Fruit fly (Drosophila melanogaster) whole organism, embryonic: Measurements from ENCODE around the gene Sems.

ENCODE experiments used
- ATbp ChIP-seq: fragments of 200-800 bp; sonication (Bioruptor generic); optimal IDR thresholded peaks from 2 replicates; lab custom pipeline; 2017; ENCODE audit warnings: missing biosample characterization, mild to moderate bottlenecking, missing genetic modification characterization, missing genetic modification reagents
- Awh ChIP-seq: fragments of 200-800 bp; sonication (Bioruptor generic); IDR thresholded peaks from 2 replicates; pipeline ENCODE4, ENCODE4 v1.3.6; 2022; ENCODE audit warnings: missing biosample characterization, missing genetic modification characterization
- Blimp-1 ChIP-seq: fragments of 200-800 bp; sonication (Bioruptor generic); optimal IDR thresholded peaks from 3 replicates; lab custom pipeline; 2018; ENCODE audit warnings: missing biosample characterization, missing genetic modification characterization, mild to moderate bottlenecking, moderate library complexity, missing genetic modification reagents
- Bteb2 ChIP-seq: fragments of 200-800 bp; sonication (Bioruptor generic); optimal IDR thresholded peaks from 2 replicates; lab custom pipeline; 2016; ENCODE audit warnings: missing biosample characterization, missing genetic modification characterization
- CG11696 ChIP-seq: fragments of 200-800 bp; sonication (Bioruptor generic); IDR thresholded peaks from 2 replicates; pipeline ENCODE4 v1.3.6; 2022; ENCODE audit warnings: missing biosample characterization, missing genetic modification characterization
- CG18262 ChIP-seq: fragments of 200-800 bp; optimal IDR thresholded peaks from 3 replicates; lab custom pipeline; 2019; ENCODE audit warnings: missing biosample characterization, mild to moderate bottlenecking, missing genetic modification characterization, moderate library complexity
- CG2199 ChIP-seq: fragments of 200-800 bp; sonication (Bioruptor generic); IDR thresholded peaks from 3 replicates; pipeline ENCODE4 v1.3.6; 2022; ENCODE audit warnings: missing biosample characterization, missing genetic modification characterization
- CG2678 ChIP-seq: fragments of 200-800 bp; sonication (Bioruptor generic); optimal IDR thresholded peaks from 3 replicates; lab custom pipeline; 2019; ENCODE audit warnings: missing biosample characterization, mild to moderate bottlenecking, missing genetic modification characterization, moderate library complexity
- CG2712 ChIP-seq: fragments of 200-800 bp; optimal IDR thresholded peaks from 3 replicates; lab custom pipeline; 2019; ENCODE audit warnings: missing biosample characterization, mild to moderate bottlenecking, missing genetic modification characterization, moderate library complexity
- CG31441 ChIP-seq: fragments of 200-800 bp; sonication (Bioruptor generic); IDR thresholded peaks from 2 replicates; pipeline ENCODE4 v1.3.6; 2022; ENCODE audit warnings: missing biosample characterization, missing genetic modification characterization
- CG4282 ChIP-seq: fragments of 200-800 bp; sonication (Bioruptor generic); optimal IDR thresholded peaks from 2 replicates; lab custom pipeline; 2016; ENCODE audit warnings: missing biosample characterization, missing genetic modification characterization
- CG8290 ChIP-seq, 3 experiments: fragments of 200-800 bp; sonication (Bioruptor generic); optimal IDR thresholded peaks; 2 replicates each; lab custom pipeline; 2016 to 2019; ENCODE audit warnings: missing biosample characterization in 3 of 3, missing genetic modification characterization in 3 of 3, mild to moderate bottlenecking in 2 of 3, moderate library complexity in 1 of 3
- CG8388 ChIP-seq: fragments of 200-800 bp; sonication (Bioruptor generic); optimal IDR thresholded peaks from 2 replicates; lab custom pipeline; 2019; ENCODE audit warnings: missing biosample characterization, mild to moderate bottlenecking, missing genetic modification characterization, moderate library complexity
- CG9797 ChIP-seq: fragments of 200-800 bp; sonication (Bioruptor generic); optimal IDR thresholded peaks from 3 replicates; lab custom pipeline; 2018; ENCODE audit warnings: missing biosample characterization, mild to moderate bottlenecking, missing genetic modification characterization
- D ChIP-seq, 2 experiments: fragments of 200-800 bp in 1 of 2; fragments of >200 bp in 1 of 2; sonication (Bioruptor generic) in 1 of 2; optimal IDR thresholded peaks; 2 replicates in 1 of 2; 3 replicates in 1 of 2; lab custom pipeline; 2017; ENCODE audit warnings: mild to moderate bottlenecking in 1 of 2, missing biosample characterization in 1 of 2, missing genetic modification characterization in 1 of 2, missing genetic modification reagents in 1 of 2
- Dad ChIP-seq: fragments of 200-800 bp; sonication (Bioruptor generic); optimal IDR thresholded peaks from 3 replicates; lab custom pipeline; 2016; ENCODE audit warnings: missing biosample characterization, missing genetic modification characterization
- Dip3 ChIP-seq: fragments of 200-800 bp; sonication (Bioruptor generic); optimal IDR thresholded peaks from 3 replicates; lab custom pipeline; 2016; ENCODE audit warnings: missing biosample characterization, missing genetic modification characterization
- Drgx ChIP-seq: fragments of 200-800 bp; sonication (Bioruptor generic); IDR thresholded peaks from 2 replicates; pipeline ENCODE4 v1.3.6; 2022; ENCODE audit warnings: missing biosample characterization, missing genetic modification characterization
- Ets65A ChIP-seq: fragments of 200-800 bp; sonication (Bioruptor generic); peaks from one replicate; lab custom pipeline; 2016; ENCODE audit warnings: missing biosample characterization, missing genetic modification characterization
- Fer3 ChIP-seq: fragments of 200-800 bp; sonication (Bioruptor generic); optimal IDR thresholded peaks from 2 replicates; lab custom pipeline; 2018; ENCODE audit warnings: missing biosample characterization, mild to moderate bottlenecking, missing genetic modification characterization, moderate library complexity
- HLH3B ChIP-seq: fragments of 200-800 bp; sonication (Bioruptor generic); IDR thresholded peaks from 2 replicates; pipeline ENCODE4 v1.3.6; 2022; ENCODE audit warnings: missing biosample characterization, missing genetic modification characterization
- Neu2 ChIP-seq: fragments of 200-800 bp; sonication (Bioruptor generic); optimal IDR thresholded peaks from 3 replicates; lab custom pipeline; 2016; ENCODE audit warnings: missing biosample characterization, missing genetic modification characterization, borderline replicate concordance
- Oli ChIP-seq: fragments of 200-800 bp; sonication (Bioruptor generic); optimal IDR thresholded peaks from 2 replicates; lab custom pipeline; 2018; ENCODE audit warnings: missing biosample characterization, mild to moderate bottlenecking, missing genetic modification characterization, moderate library complexity
- Pdp1 ChIP-seq, 2 experiments: fragments of 200-800 bp; sonication (Bioruptor generic); optimal IDR thresholded peaks; 3 replicates each; lab custom pipeline; 2016; ENCODE audit warnings: missing biosample characterization in 2 of 2, missing genetic modification characterization in 2 of 2, mild to moderate bottlenecking in 1 of 2, moderate library complexity in 1 of 2
- Ravus ChIP-seq: fragments of 200-800 bp; sonication (Bioruptor generic); IDR thresholded peaks from 2 replicates; pipeline ENCODE4 v1.3.6; 2022; ENCODE audit warnings: missing biosample characterization, missing genetic modification characterization
- Usf ChIP-seq: fragments of 200-800 bp; sonication (Bioruptor generic); optimal IDR thresholded peaks from 2 replicates; lab custom pipeline; 2017; ENCODE audit warnings: missing genotype, missing biosample characterization, missing genetic modification characterization
- ab ChIP-seq: fragments of 200-800 bp; sonication (Bioruptor generic); optimal IDR thresholded peaks from 2 replicates; lab custom pipeline; 2016; ENCODE audit warnings: missing biosample characterization, missing genetic modification characterization
- ac ChIP-seq: fragments of 200-800 bp; sonication (Bioruptor generic); optimal IDR thresholded peaks from 3 replicates; lab custom pipeline; 2017; ENCODE audit warnings: missing biosample characterization, mild to moderate bottlenecking, missing genetic modification characterization
- aop ChIP-seq: fragments of 200-800 bp; sonication (Bioruptor generic); IDR thresholded peaks from 2 replicates; pipeline ENCODE4 v1.3.6; 2022; ENCODE audit warnings: missing biosample characterization, missing genetic modification characterization
- bsh ChIP-seq, 2 experiments: fragments of 200-800 bp; sonication (Bioruptor generic); optimal IDR thresholded peaks; 2 replicates each; lab custom pipeline; 2017 to 2018; ENCODE audit warnings: mild to moderate bottlenecking in 2 of 2, missing biosample characterization in 2 of 2, missing genetic modification characterization in 2 of 2, moderate library complexity in 1 of 2
- caup ChIP-seq: fragments of 200-800 bp; sonication (Bioruptor generic); optimal IDR thresholded peaks from 3 replicates; lab custom pipeline; 2017; ENCODE audit warnings: missing biosample characterization, mild to moderate bottlenecking, missing genetic modification characterization, moderate library complexity; ENCODE audit not compliant: severe bottlenecking
- corto ChIP-seq: fragments of 200-800 bp; sonication (Bioruptor generic); optimal IDR thresholded peaks from 2 replicates; lab custom pipeline; 2016; ENCODE audit warnings: missing biosample characterization, mild to moderate bottlenecking, missing genetic modification characterization, moderate library complexity
- dmrt11E ChIP-seq: fragments of 200-800 bp; sonication (Bioruptor generic); optimal IDR thresholded peaks from 3 replicates; lab custom pipeline; 2018; ENCODE audit warnings: missing biosample characterization, mild to moderate bottlenecking, missing genetic modification characterization, moderate library complexity
- dysf ChIP-seq: fragments of 200-800 bp; sonication (Bioruptor generic); IDR thresholded peaks from 3 replicates; pipeline ENCODE4 v1.3.6; 2022; ENCODE audit warnings: missing biosample characterization, missing genetic modification characterization
- gem ChIP-seq: fragments of 200-800 bp; sonication (Bioruptor generic); optimal IDR thresholded peaks from 2 replicates; lab custom pipeline; 2019; ENCODE audit warnings: missing biosample characterization, mild to moderate bottlenecking, missing genetic modification characterization, moderate library complexity
- kah ChIP-seq: fragments of 200-800 bp; sonication (Bioruptor generic); optimal IDR thresholded peaks from 2 replicates; lab custom pipeline; 2018; ENCODE audit warnings: missing biosample characterization, mild to moderate bottlenecking, missing genetic modification characterization
- lov ChIP-seq, 2 experiments: fragments of 200-800 bp in 1 of 2; fragments of >200 bp in 1 of 2; sonication (Bioruptor generic) in 1 of 2; IDR thresholded peaks in 1 of 2; optimal IDR thresholded peaks in 1 of 2; 2 replicates in 1 of 2; 3 replicates in 1 of 2; pipeline versions ENCODE4 v1.3.6 to Lab custom; 2017 to 2022; ENCODE audit warnings: missing biosample characterization in 1 of 2, missing genetic modification characterization in 1 of 2
- nau ChIP-seq: fragments of 200-800 bp; sonication (Bioruptor generic); optimal IDR thresholded peaks from 3 replicates; lab custom pipeline; 2017; ENCODE audit warnings: missing biosample characterization, mild to moderate bottlenecking, missing genetic modification characterization, missing genetic modification reagents
- odd ChIP-seq: fragments of 200-800 bp; sonication (Bioruptor generic); optimal IDR thresholded peaks from 2 replicates; lab custom pipeline; 2017; ENCODE audit warnings: missing biosample characterization, mild to moderate bottlenecking, missing genetic modification characterization
- otp ChIP-seq: fragments of 200-800 bp; sonication (Bioruptor generic); IDR thresholded peaks from 3 replicates; pipeline ENCODE4, ENCODE4 v1.3.6; 2022; ENCODE audit warnings: missing biosample characterization, missing genetic modification characterization
- tin ChIP-seq: fragments of 200-800 bp; sonication (Bioruptor generic); optimal IDR thresholded peaks from 3 replicates; lab custom pipeline; 2016; ENCODE audit warnings: missing biosample characterization, missing genetic modification characterization
- tup ChIP-seq: fragments of 200-800 bp; sonication (Bioruptor generic); optimal IDR thresholded peaks from 2 replicates; lab custom pipeline; 2016; ENCODE audit warnings: missing biosample characterization, mild to moderate bottlenecking, missing genetic modification characterization, moderate library complexity
- twi ChIP-seq: fragments of 200-800 bp; optimal IDR thresholded peaks from 2 replicates; lab custom pipeline; 2019; ENCODE audit warnings: missing biosample characterization, mild to moderate bottlenecking, missing genetic modification characterization, moderate library complexity
- vnd ChIP-seq: fragments of 200-800 bp; sonication (Bioruptor generic); IDR thresholded peaks from 3 replicates; pipeline ENCODE4 v1.3.6; 2022; ENCODE audit warnings: missing biosample characterization, missing genetic modification characterization; ENCODE audit not compliant: partially characterized antibody
- zfh2 ChIP-seq: fragments of 200-800 bp; sonication (Bioruptor generic); optimal IDR thresholded peaks from 2 replicates; lab custom pipeline; 2016; ENCODE audit warnings: missing biosample characterization, missing genetic modification characterization

Sems gene

DNA sequence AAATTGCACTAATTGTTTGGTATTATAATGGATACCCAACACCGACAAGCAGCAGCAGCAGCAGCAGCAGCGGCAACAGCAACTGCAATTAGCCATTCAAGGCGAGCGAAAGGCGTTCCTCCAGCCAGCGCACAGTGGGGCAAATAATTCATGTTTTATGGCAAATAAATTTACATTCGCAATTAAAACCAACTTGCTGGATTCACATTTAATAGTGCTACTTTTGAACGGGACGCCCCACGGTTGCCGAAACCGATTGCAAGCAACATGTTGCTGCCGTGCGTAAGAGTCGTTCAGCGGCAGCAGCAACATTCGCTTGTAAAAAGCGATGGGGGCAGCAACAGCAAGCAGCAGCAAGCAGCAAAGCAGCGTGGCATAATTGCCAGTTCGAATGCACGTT, 22.8 kb downstream of the Sems start (continued):
- TF ChIP-seq Pdp1 (GFP tag; optimal IDR thresholded peaks at IDR 0.05; lab: Kevin White, UChicago) (no peak), CG8388 (no peak), caup (GFP tag; lab: Kevin White, UChicago) (no peak), Ravus (GFP tag; lab: Robert Waterston, UW) (no peak), CG11696 (GFP tag; lab: Robert Waterston, UW) (no peak), Usf (GFP tag; lab: Kevin White, UChicago) (no peak), lov (optimal IDR thresholded peaks at IDR 0.05; lab: Kevin White, UChicago) (no peak), lov (GFP tag; IDR thresholded peaks at IDR 0.05; lab: Robert Waterston, UW) (no peak), CG9797 (GFP tag; lab: Kevin White, UChicago) (no peak), otp (GFP tag; lab: Robert Waterston, UW) (no peak), Dad (GFP tag; lab: Kevin White, UChicago) (no peak), zfh2 (GFP tag; lab: Kevin White, UChicago) (no peak), ac (GFP tag; lab: Kevin White, UChicago) (no peak), ab (no peak), odd (GFP tag; lab: Kevin White, UChicago) (no peak), vnd (GFP tag; lab: Robert Waterston, UW) (no peak), CG2678 (no peak), Neu2 (GFP tag; lab: Kevin White, UChicago) (no peak), CG8290 (GFP tag; optimal IDR thresholded peaks at IDR 0.05; lab: Kevin White, UChicago) (no peak), CG8290 (tag; optimal IDR thresholded peaks at IDR 0.05; lab: Kevin White, UChicago) (no peak), CG2199 (peak; percentile 18; the same call in 1 of the 3 replicates), Fer3 (tag; lab: Kevin White, UChicago) (no peak), dysf (GFP tag; lab: Robert Waterston, UW) (no peak), Drgx (GFP tag; lab: Robert Waterston, UW) (peak; percentile 42), CG4282 (GFP tag; lab: Kevin White, UChicago) (no peak), aop (no peak), Bteb2 (GFP tag; lab: Kevin White, UChicago) (no peak), corto (peak; percentile 8), ATbp (no peak), HLH3B (GFP tag; lab: Robert Waterston, UW) (0 out of 2 replicates have a peak, but pooled peaks have one; percentile 13), tup (GFP tag; lab: Kevin White, UChicago) (no peak)

DNA sequence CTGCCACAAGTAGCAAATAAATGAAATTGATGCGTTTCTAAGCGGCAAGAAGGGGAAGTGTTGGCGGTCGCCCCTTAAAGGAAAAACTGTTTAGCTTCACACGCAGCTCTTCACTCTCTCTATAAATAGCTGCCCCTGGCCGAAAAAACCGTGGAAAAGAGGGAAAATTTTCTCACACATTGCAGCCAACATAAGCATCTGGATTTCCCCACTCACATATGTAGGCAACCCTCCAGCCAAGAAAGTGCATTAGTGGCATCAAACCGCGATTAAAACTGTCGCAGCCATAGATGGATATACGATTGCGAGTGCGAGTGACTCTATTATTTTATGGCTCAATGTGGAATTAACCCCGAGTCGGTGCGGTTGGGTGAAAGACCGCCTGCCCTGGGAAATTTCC, 24.0 kb downstream of the Sems start:
- TF ChIP-seq Ets65A = peak; percentile 27
- TF ChIP-seq kah (GFP tag; lab: Kevin White, UChicago) = peak; percentile 61
- no peak for TF ChIP-seq D (optimal IDR thresholded peaks at IDR 0.05; lab: Kevin White, UChicago)
- no peak for TF ChIP-seq D (GFP tag; optimal IDR thresholded peaks at IDR 0.05; lab: Kevin White, UChicago)
- TF ChIP-seq twi (tag; lab: Kevin White, UChicago) = peak; percentile 91

DNA sequence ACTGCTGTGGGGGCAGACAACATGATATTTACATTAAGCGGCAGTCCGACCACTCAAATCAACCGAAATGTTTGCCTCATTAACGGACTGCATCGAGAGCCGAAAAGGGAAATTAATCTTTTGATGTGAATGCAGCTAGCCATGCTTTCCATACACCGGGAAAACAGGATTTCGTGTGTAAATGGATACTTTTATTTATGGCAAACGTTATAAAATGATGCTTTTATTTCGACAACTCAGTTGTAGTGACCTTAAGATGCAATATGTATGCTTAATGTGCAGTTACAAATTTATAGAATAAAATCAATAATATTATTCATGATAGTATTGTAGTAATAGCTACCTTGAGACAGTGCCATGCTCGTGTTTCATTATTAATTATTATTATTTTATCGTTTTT, 25.0 kb downstream of the Sems start:
- TF ChIP-seq CG8388 (peak; percentile 6), Blimp-1 (peak; percentile 10), Oli (tag; lab: Kevin White, UChicago) (no peak), CG31441 (GFP tag; lab: Robert Waterston, UW) (0 out of 2 replicates have a peak, but pooled peaks have one; percentile 11), gem (tag; lab: Kevin White, UChicago) (peak; percentile 23), dmrt11E (tag; lab: Kevin White, UChicago) (peak; percentile 9), Dip3 (GFP tag; lab: Kevin White, UChicago) (no peak), bsh (GFP tag; optimal IDR thresholded peaks at IDR 0.05; lab: Kevin White, UChicago) (peak in 1 of 2 experiments; percentile 7), tin (no peak), CG18262 (tag; lab: Kevin White, UChicago) (peak; percentile 27), CG2712 (tag; lab: Kevin White, UChicago) (peak; percentile 23), Awh (GFP tag; lab: Robert Waterston, UW) (peak; percentile 34; the same call in 1 of the 2 replicates), nau (GFP tag; lab: Kevin White, UChicago) (no peak)
- TF ChIP-seq, all 482 proteins: peak for 9
